Fruit fly (Drosophila melanogaster) whole organism, embryonic: ENCODE results near the gene mRpS18B.
A peak's percentile ranks its signal among the peaks of the same experiment; 100 is the strongest.

Experiments used
- Abd-B ChIP-seq: fragments of 200-800 bp; sonication (Bioruptor generic); optimal IDR thresholded peaks from 2 replicates; lab custom pipeline; 2018; ENCODE audit warnings: missing biosample characterization, mild to moderate bottlenecking, missing genetic modification characterization, moderate library complexity
- Asciz ChIP-seq: fragments of 200-800 bp; sonication (Bioruptor generic); optimal IDR thresholded peaks from 2 replicates; lab custom pipeline; 2017; ENCODE audit warnings: missing biosample characterization, mild to moderate bottlenecking, missing genetic modification characterization, missing genetic modification reagents
- C15 ChIP-seq: fragments of 200-800 bp; sonication (Bioruptor generic); IDR thresholded peaks from 3 replicates; pipeline ENCODE4 v1.3.6; 2022; ENCODE audit warnings: missing biosample characterization, missing genetic modification characterization
- CG10462 ChIP-seq: fragments of 200-800 bp; sonication (Bioruptor generic); optimal IDR thresholded peaks from 2 replicates; lab custom pipeline; 2016; ENCODE audit warnings: missing biosample characterization, missing genetic modification characterization
- CG12104 ChIP-seq: fragments of 200-800 bp; sonication (Bioruptor generic); optimal IDR thresholded peaks from 3 replicates; lab custom pipeline; 2016; ENCODE audit warnings: missing biosample characterization, missing genetic modification characterization
- CG13123 ChIP-seq: fragments of 200-800 bp; sonication (Bioruptor generic); optimal IDR thresholded peaks from 2 replicates; lab custom pipeline; 2016; ENCODE audit warnings: missing biosample characterization, missing genetic modification characterization
- CG14710 ChIP-seq: fragments of 200-800 bp; sonication (Bioruptor generic); optimal IDR thresholded peaks from 3 replicates; lab custom pipeline; 2019; ENCODE audit warnings: missing biosample characterization, mild to moderate bottlenecking, missing genetic modification characterization, moderate library complexity
- CG15269 ChIP-seq: fragments of 200-800 bp; sonication (Bioruptor generic); optimal IDR thresholded peaks from 2 replicates; lab custom pipeline; 2018; ENCODE audit warnings: missing biosample characterization, mild to moderate bottlenecking, missing genetic modification characterization, moderate library complexity
- CG15601 ChIP-seq: fragments of 200-800 bp; sonication (Bioruptor generic); optimal IDR thresholded peaks from 3 replicates; lab custom pipeline; 2019; ENCODE audit warnings: missing biosample characterization, mild to moderate bottlenecking, missing genetic modification characterization, moderate library complexity
- CG1603 ChIP-seq: fragments of 200-800 bp; sonication (Bioruptor generic); optimal IDR thresholded peaks from 2 replicates; lab custom pipeline; 2019; ENCODE audit warnings: missing biosample characterization, mild to moderate bottlenecking, missing genetic modification characterization, moderate library complexity
- CG32772 ChIP-seq: fragments of 200-800 bp; sonication (Bioruptor generic); IDR thresholded peaks from 2 replicates; pipeline ENCODE4 v1.3.6; 2022; ENCODE audit warnings: missing biosample characterization, missing genetic modification characterization
- CG3726 ChIP-seq: fragments of 200-800 bp; sonication (Bioruptor generic); IDR thresholded peaks from 3 replicates; pipeline ENCODE4, ENCODE4 v1.3.6; 2022; ENCODE audit warnings: missing biosample characterization, missing genetic modification characterization
- CG4328 ChIP-seq: fragments of 200-800 bp; sonication (Bioruptor generic); optimal IDR thresholded peaks from 3 replicates; lab custom pipeline; 2017; ENCODE audit warnings: missing biosample characterization, missing genetic modification reagents, missing genetic modification characterization
- CG4854 ChIP-seq: fragments of 200-800 bp; sonication (Bioruptor generic); optimal IDR thresholded peaks from 2 replicates; lab custom pipeline; 2016; ENCODE audit warnings: missing biosample characterization, missing genetic modification characterization, inconsistent platforms
- CG6813 ChIP-seq: fragments of 200-800 bp; sonication (Bioruptor generic); optimal IDR thresholded peaks from 2 replicates; lab custom pipeline; 2017; ENCODE audit warnings: missing biosample characterization, missing genetic modification characterization, mild to moderate bottlenecking, moderate library complexity, missing genetic modification reagents
- CG7987 ChIP-seq: fragments of 200-800 bp; sonication (Bioruptor generic); optimal IDR thresholded peaks from 2 replicates; lab custom pipeline; 2018; ENCODE audit warnings: missing biosample characterization, mild to moderate bottlenecking, missing genetic modification characterization, moderate library complexity
- CG9727 ChIP-seq: fragments of 200-800 bp; sonication (Bioruptor generic); optimal IDR thresholded peaks from 3 replicates; lab custom pipeline; 2017; ENCODE audit warnings: missing biosample characterization, mild to moderate bottlenecking, missing genetic modification characterization
- CG9797 ChIP-seq: fragments of 200-800 bp; sonication (Bioruptor generic); optimal IDR thresholded peaks from 3 replicates; lab custom pipeline; 2018; ENCODE audit warnings: missing biosample characterization, mild to moderate bottlenecking, missing genetic modification characterization
- Deaf1 ChIP-seq: fragments of 200-800 bp; optimal IDR thresholded peaks from 3 replicates; lab custom pipeline; 2019; ENCODE audit warnings: missing biosample characterization, mild to moderate bottlenecking, missing genetic modification characterization, moderate library complexity
- Dip3 ChIP-seq: fragments of 200-800 bp; sonication (Bioruptor generic); optimal IDR thresholded peaks from 3 replicates; lab custom pipeline; 2016; ENCODE audit warnings: missing biosample characterization, missing genetic modification characterization
- E2f1 ChIP-seq: fragments of 200-800 bp; sonication (Bioruptor generic); IDR thresholded peaks from 2 replicates; pipeline ENCODE4 v1.3.6; 2022; ENCODE audit warnings: missing biosample characterization, missing genetic modification characterization
- Ets65A ChIP-seq: fragments of 200-800 bp; sonication (Bioruptor generic); peaks from one replicate; lab custom pipeline; 2016; ENCODE audit warnings: missing biosample characterization, missing genetic modification characterization
- Fer1 ChIP-seq: fragments of 200-800 bp; sonication (Bioruptor generic); optimal IDR thresholded peaks from 2 replicates; lab custom pipeline; 2017; ENCODE audit warnings: missing biosample characterization, mild to moderate bottlenecking, missing genetic modification characterization
- Mad ChIP-seq: fragments of 200-800 bp; sonication (Bioruptor generic); optimal IDR thresholded peaks from 2 replicates; lab custom pipeline; 2016; ENCODE audit warnings: missing biosample characterization, missing genetic modification characterization
- Med ChIP-seq: fragments of 200-800 bp; sonication (Bioruptor generic); peaks from one replicate; lab custom pipeline; 2016; ENCODE audit warnings: missing biosample characterization, missing genetic modification characterization, mild to moderate bottlenecking, inconsistent platforms, moderate library complexity
- Ssrp ChIP-seq: fragments of 200-800 bp; sonication (Bioruptor generic); optimal IDR thresholded peaks from 2 replicates; lab custom pipeline; 2018; ENCODE audit warnings: missing biosample characterization, mild to moderate bottlenecking, missing genetic modification characterization, moderate library complexity
- Usf ChIP-seq: fragments of 200-800 bp; sonication (Bioruptor generic); optimal IDR thresholded peaks from 2 replicates; lab custom pipeline; 2017; ENCODE audit warnings: missing genotype, missing biosample characterization, missing genetic modification characterization
- Xrp1 ChIP-seq: fragments of 200-800 bp; sonication (Bioruptor generic); IDR thresholded peaks from 2 replicates; pipeline ENCODE4 v1.3.6; 2022; ENCODE audit warnings: missing biosample characterization, missing genetic modification characterization
- br ChIP-seq: fragments of >200 bp; optimal IDR thresholded peaks from 2 replicates; lab custom pipeline; 2017
- ci ChIP-seq: fragments of 200-800 bp; sonication (Bioruptor generic); IDR thresholded peaks from 3 replicates; pipeline ENCODE4 v1.3.6; 2022; ENCODE audit warnings: missing biosample characterization, missing genetic modification characterization
- dati ChIP-seq: fragments of 200-800 bp; sonication (Bioruptor generic); IDR thresholded peaks from 2 replicates; pipeline ENCODE4 v1.3.6; 2022; ENCODE audit warnings: missing biosample characterization, missing genetic modification characterization
- dmrt11E ChIP-seq: fragments of 200-800 bp; sonication (Bioruptor generic); optimal IDR thresholded peaks from 3 replicates; lab custom pipeline; 2018; ENCODE audit warnings: missing biosample characterization, mild to moderate bottlenecking, missing genetic modification characterization, moderate library complexity
- dmrt99B ChIP-seq: fragments of 200-800 bp; sonication (Bioruptor generic); optimal IDR thresholded peaks from 2 replicates; lab custom pipeline; 2018; ENCODE audit warnings: missing biosample characterization, mild to moderate bottlenecking, missing genetic modification characterization, moderate library complexity
- fd102C ChIP-seq: fragments of 200-800 bp; sonication (Bioruptor generic); optimal IDR thresholded peaks from 2 replicates; lab custom pipeline; 2018; ENCODE audit warnings: missing biosample characterization, mild to moderate bottlenecking, missing genetic modification characterization, moderate library complexity
- ftz-f1 ChIP-seq: fragments of 200-800 bp; sonication (Bioruptor generic); optimal IDR thresholded peaks from 2 replicates; lab custom pipeline; 2016; ENCODE audit warnings: missing biosample characterization, missing genetic modification characterization
- mam ChIP-seq: fragments of 200-800 bp; sonication (Bioruptor generic); optimal IDR thresholded peaks from 3 replicates; lab custom pipeline; 2016; ENCODE audit warnings: missing biosample characterization, missing genetic modification characterization
- pan ChIP-seq, 4 experiments: fragments of >200 bp in 3 of 4; fragments of 200-800 bp in 1 of 4; sonication (Bioruptor generic) in 1 of 4; optimal IDR thresholded peaks in 3 of 4; IDR thresholded peaks in 1 of 4; 2 replicates each; pipeline versions ENCODE4 v1.3.6 to Lab custom; 2017 to 2022; ENCODE audit warnings: missing biosample characterization in 2 of 4, missing genetic modification characterization in 2 of 4, mixed read lengths in 1 of 4
- pnt ChIP-seq: fragments of 200-800 bp; sonication (Bioruptor generic); optimal IDR thresholded peaks from 3 replicates; lab custom pipeline; 2016; ENCODE audit warnings: missing biosample characterization, missing genetic modification characterization
- sens ChIP-seq: fragments of 200-800 bp; sonication (Bioruptor generic); peaks from one replicate; lab custom pipeline; 2016; ENCODE audit warnings: missing biosample characterization, missing genetic modification characterization
- sisA ChIP-seq: fragments of 200-800 bp; sonication (Bioruptor generic); IDR thresholded peaks from 2 replicates; pipeline ENCODE4 v1.3.6; 2022; ENCODE audit warnings: missing biosample characterization, missing genetic modification characterization
- tio ChIP-seq: fragments of 200-800 bp; sonication (Bioruptor generic); optimal IDR thresholded peaks from 2 replicates; lab custom pipeline; 2017; ENCODE audit warnings: missing biosample characterization, missing genetic modification characterization, inconsistent platforms
- tup ChIP-seq: fragments of 200-800 bp; sonication (Bioruptor generic); optimal IDR thresholded peaks from 2 replicates; lab custom pipeline; 2016; ENCODE audit warnings: missing biosample characterization, mild to moderate bottlenecking, missing genetic modification characterization, moderate library complexity
- zen ChIP-seq: fragments of 200-800 bp; sonication (Bioruptor generic); optimal IDR thresholded peaks from 3 replicates; lab custom pipeline; 2018; ENCODE audit warnings: missing biosample characterization, mild to moderate bottlenecking, missing genetic modification characterization, moderate library complexity
- zen2 ChIP-seq: fragments of 200-800 bp; sonication (Bioruptor generic); IDR thresholded peaks from 3 replicates; pipeline ENCODE4 v1.3.6; 2022; ENCODE audit warnings: missing biosample characterization, missing genetic modification characterization; ENCODE audit not compliant: partially characterized antibody
- zfh1 ChIP-seq: fragments of 200-800 bp; sonication (Bioruptor generic); IDR thresholded peaks from 3 replicates; pipeline ENCODE4 v1.3.6; 2022; ENCODE audit warnings: missing biosample characterization, missing genetic modification characterization
- zfh2 ChIP-seq: fragments of 200-800 bp; sonication (Bioruptor generic); optimal IDR thresholded peaks from 2 replicates; lab custom pipeline; 2016; ENCODE audit warnings: missing biosample characterization, missing genetic modification characterization

mRpS18B gene

DNA sequence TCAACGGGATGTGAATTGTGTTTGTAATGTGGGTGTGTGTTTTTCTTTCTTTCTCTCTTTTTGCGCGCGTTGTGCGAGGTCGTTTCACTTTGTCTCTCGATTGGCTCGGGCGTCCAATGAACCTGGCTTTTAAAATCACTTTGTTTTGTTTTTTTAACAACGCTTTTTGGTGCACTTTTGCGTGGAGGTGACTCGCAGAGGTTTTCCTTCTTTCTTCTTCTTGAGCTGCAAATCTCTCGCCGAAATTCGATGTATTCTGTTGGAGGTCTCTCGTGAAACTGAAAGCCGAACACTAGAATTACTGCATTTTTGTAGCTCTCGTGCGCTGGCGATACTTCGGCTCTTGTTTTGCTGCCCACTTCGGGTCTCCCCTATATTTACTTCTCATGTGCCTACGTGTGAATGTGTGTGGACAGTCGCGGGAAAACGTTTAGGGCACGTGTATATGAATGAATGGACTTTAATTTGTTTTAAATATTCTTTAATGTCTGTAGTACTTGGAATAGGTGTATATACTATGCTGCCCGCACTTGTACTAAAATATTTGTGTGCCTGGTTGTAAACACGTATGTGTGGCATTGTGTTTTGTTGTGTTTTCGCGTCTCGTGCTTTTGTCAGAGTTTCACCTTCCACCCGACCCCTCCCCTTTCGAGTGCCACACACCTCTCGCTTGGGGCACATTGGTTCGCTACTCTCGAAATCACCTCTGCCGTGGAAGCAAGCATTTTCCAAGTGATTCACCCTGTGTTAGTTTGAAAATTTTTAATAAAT is 12.1 kb downstream of the mRpS18B start, which contains the start of gene fok (continued):
- TF ChIP-seq Dip3 (GFP tag; lab: Kevin White, UChicago) = peak; percentile 92
- peak; percentile 95 for TF ChIP-seq tup (GFP tag; lab: Kevin White, UChicago)
- peak; percentile 83 for TF ChIP-seq ftz-f1 (GFP tag; lab: Kevin White, UChicago)
- peak; percentile 98 for TF ChIP-seq zfh1 (GFP tag; lab: Robert Waterston, UW)
- TF ChIP-seq dati (GFP tag; lab: Robert Waterston, UW) = peak; percentile 45; the same call in 1 of the 2 replicates
- peak; percentile 98 for TF ChIP-seq dmrt99B (tag; lab: Kevin White, UChicago)
- TF ChIP-seq zen2 = 0 out of 3 replicates have a peak, but pooled peaks have one; percentile 7
- TF ChIP-seq br (lab: Kevin White, UChicago) = no peak
- TF ChIP-seq CG1603 = peak; percentile 83
- TF ChIP-seq CG3726 = peak; percentile 82
- peak; percentile 99 for TF ChIP-seq sens (GFP tag; lab: Kevin White, UChicago)
- TF ChIP-seq dmrt11E (tag; lab: Kevin White, UChicago) = peak; percentile 90
- peak; percentile 63 for TF ChIP-seq CG9797 (GFP tag; lab: Kevin White, UChicago)
- TF ChIP-seq Asciz (GFP tag; lab: Kevin White, UChicago) = peak; percentile 96
- peak; percentile 91 for TF ChIP-seq CG32772 (GFP tag; lab: Robert Waterston, UW)
- peak; percentile 75 for TF ChIP-seq fd102C (GFP tag; lab: Kevin White, UChicago)
- TF ChIP-seq Fer1 = peak; percentile 99
- peak; percentile 94 for TF ChIP-seq CG6813 (GFP tag; lab: Kevin White, UChicago)
- TF ChIP-seq Deaf1 (tag; lab: Kevin White, UChicago) = peak; percentile 100
- peak; percentile 96 for TF ChIP-seq tio
- peak; percentile 81 for TF ChIP-seq CG10462
- TF ChIP-seq CG9727 = peak; percentile 96
- TF ChIP-seq CG15269 (tag; lab: Kevin White, UChicago) = peak; percentile 98
- TF ChIP-seq mam (GFP tag; lab: Kevin White, UChicago) = peak; percentile 95
- peak; percentile 93 for TF ChIP-seq pnt (GFP tag; lab: Kevin White, UChicago)
- TF ChIP-seq Xrp1 (GFP tag; lab: Robert Waterston, UW) = peak; percentile 96
- TF ChIP-seq E2f1 (GFP tag; lab: Robert Waterston, UW) = peak; percentile 92
- TF ChIP-seq zen = peak; percentile 92
- peak; percentile 98 for TF ChIP-seq Ets65A (GFP tag; lab: Kevin White, UChicago)
- TF ChIP-seq CG7987 (GFP tag; lab: Kevin White, UChicago) = peak; percentile 95
- peak; percentile 93 for TF ChIP-seq Ssrp
- TF ChIP-seq sisA (GFP tag; lab: Robert Waterston, UW) = peak; percentile 91
- peak; percentile 99 for TF ChIP-seq CG4328 (GFP tag; lab: Kevin White, UChicago)
- TF ChIP-seq CG13123 = peak; percentile 86
- TF ChIP-seq ci (GFP tag; lab: Robert Waterston, UW) = peak; percentile 96
- TF ChIP-seq C15 (GFP tag; lab: Robert Waterston, UW) = no peak
- peak; percentile 92 for TF ChIP-seq Mad (GFP tag; lab: Kevin White, UChicago)
- TF ChIP-seq pan (optimal IDR thresholded peaks at IDR 0.05; lab: Kevin White, UChicago) = no peak
- TF ChIP-seq pan (GFP tag; optimal IDR thresholded peaks at IDR 0.05 in 1 of 2, IDR thresholded peaks at IDR 0.05 in 1 of 2) = peak in 1 of 2 experiments; percentile 94
- peak; percentile 91 for TF ChIP-seq Usf (GFP tag; lab: Kevin White, UChicago)
- TF ChIP-seq CG4854 (GFP tag; lab: Kevin White, UChicago) = peak; percentile 91
- TF ChIP-seq zfh2 = peak; percentile 94
- TF ChIP-seq CG14710 = peak; percentile 96
- TF ChIP-seq Med = peak; percentile 99
- TF ChIP-seq CG12104 (GFP tag; lab: Kevin White, UChicago) = peak; percentile 98
- TF ChIP-seq Abd-B (GFP tag; lab: Kevin White, UChicago) = peak; percentile 91
- peak; percentile 95 for TF ChIP-seq CG15601 (tag; lab: Kevin White, UChicago)
